ENCODE assay signal across 2 fruit fly cellular contexts in the genomic region with DNA sequence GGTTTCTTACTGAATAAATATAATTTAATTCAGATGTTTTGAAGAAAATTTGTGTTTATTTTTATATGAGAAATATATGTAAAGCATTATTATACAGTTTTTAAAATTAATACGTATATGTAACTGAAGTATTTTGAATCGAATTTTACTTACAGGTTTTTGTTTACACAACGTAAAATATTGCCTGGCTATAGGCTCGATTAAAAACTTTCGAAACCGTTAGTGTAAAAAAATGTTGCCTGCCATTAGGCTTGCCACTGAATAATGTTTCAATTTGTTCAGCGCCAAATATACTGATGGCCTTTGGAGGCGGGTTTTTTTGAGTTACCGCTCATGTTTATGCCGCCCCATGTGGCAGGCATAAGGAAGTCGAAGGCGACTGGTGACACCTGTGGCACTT.
TF ChIP-seq lines count a peak whose summit lies in the region.

No protein-coding gene starts in this region.

- TF ChIP-seq CTCF in whole organism, embryonic (GFP tag; optimal IDR thresholded peaks at IDR 0.05; lab: Kevin White, UChicago), result peak; percentile 55

TF ChIP-seq in whole organism, embryonic, 481 proteins besides CTCF, POLR2A, EP300 and RAD21:
- TF ChIP-seq CG8281 (tag; optimal IDR thresholded peaks at IDR 0.05; lab: Kevin White, UChicago) (peak; percentile 8), Bgb (GFP tag; IDR thresholded peaks at IDR 0.05; lab: Robert Waterston, UW; ENCODE audit: partially characterized antibody) (peak; percentile 54), sens (GFP tag; lab: Kevin White, UChicago) (peak; percentile 59), jumu (GFP tag; optimal IDR thresholded peaks at IDR 0.05; lab: Kevin White, UChicago) (no peak), E2f2 (GFP tag; IDR thresholded peaks at IDR 0.05; lab: Robert Waterston, UW) (peak; percentile 48), gsb-n (tag; optimal IDR thresholded peaks at IDR 0.05; lab: Kevin White, UChicago) (no peak), CG6791 (GFP tag; IDR thresholded peaks at IDR 0.05; lab: Robert Waterston, UW; ENCODE audit: partially characterized antibody) (peak; percentile 28; the same call in 1 of the 3 replicates), Dp (GFP tag; optimal IDR thresholded peaks at IDR 0.05; lab: Kevin White, UChicago) (peak; percentile 42), slbo (GFP tag; IDR thresholded peaks at IDR 0.05; lab: Robert Waterston, UW) (0 out of 2 replicates have a peak, but pooled peaks have one; percentile 2), CG12942 (GFP tag; optimal IDR thresholded peaks at IDR 0.05; lab: Kevin White, UChicago) (no peak), Med (GFP tag; lab: Kevin White, UChicago) (peak; percentile 54), CG13287 (GFP tag; IDR thresholded peaks at IDR 0.05; lab: Robert Waterston, UW; ENCODE audit: partially characterized antibody) (peak; percentile 20; the same call in 1 of the 2 replicates)

TF ChIP-seq in whole organism, wandering third instar larva, 38 proteins besides CTCF, POLR2A, EP300 and RAD21:
- TF ChIP-seq dl (GFP tag; optimal IDR thresholded peaks at IDR 0.05; lab: Kevin White, UChicago; ENCODE audit: insufficient read depth in 1 of 2, partially characterized antibody in 2 of 2), result no peak
- TF ChIP-seq rgr (GFP tag; optimal IDR thresholded peaks at IDR 0.05; lab: Kevin White, UChicago), result no peak
- TF ChIP-seq OdsH (GFP tag; optimal IDR thresholded peaks at IDR 0.05; lab: Kevin White, UChicago), result no peak
- no peak for TF ChIP-seq dsf (GFP tag; optimal IDR thresholded peaks at IDR 0.05; lab: Kevin White, UChicago; ENCODE audit: borderline replicate concordance)
- peak; percentile 32 for TF ChIP-seq N (GFP tag; optimal IDR thresholded peaks at IDR 0.05; lab: Kevin White, UChicago)
- TF ChIP-seq CG9705 (GFP tag; optimal IDR thresholded peaks at IDR 0.05; lab: Kevin White, UChicago), result no peak
- no peak for TF ChIP-seq HLH106 (tag; optimal IDR thresholded peaks at IDR 0.05; lab: Kevin White, UChicago)
- TF ChIP-seq brk (GFP tag; optimal IDR thresholded peaks at IDR 0.05; lab: Kevin White, UChicago), result no peak
- no peak for TF ChIP-seq CrebA (GFP tag; optimal IDR thresholded peaks at IDR 0.05; lab: Kevin White, UChicago; ENCODE audit: borderline replicate concordance)
- no peak for TF ChIP-seq ey (GFP tag; optimal IDR thresholded peaks at IDR 0.05; lab: Kevin White, UChicago)
- TF ChIP-seq pan (optimal IDR thresholded peaks at IDR 0.05; lab: Kevin White, UChicago), result no peak
- TF ChIP-seq GATAd (GFP tag; optimal IDR thresholded peaks at IDR 0.05; lab: Kevin White, UChicago), result no peak
- no peak for TF ChIP-seq CG32264 (GFP tag; optimal IDR thresholded peaks at IDR 0.05; lab: Kevin White, UChicago)
- peak; percentile 74 for TF ChIP-seq Myc (optimal IDR thresholded peaks at IDR 0.05; lab: Kevin White, UChicago)
- TF ChIP-seq jim (GFP tag; optimal IDR thresholded peaks at IDR 0.05; lab: Kevin White, UChicago), result no peak
- no peak for TF ChIP-seq Vsx2 (GFP tag; optimal IDR thresholded peaks at IDR 0.05; lab: Kevin White, UChicago; ENCODE audit: partially characterized antibody)
TF ChIP-seq in whole organism, wandering third instar larva: peak in this region for 2.
